Fruit fly (Drosophila melanogaster) whole organism, pupa: Measurements from ENCODE around the gene Bub3.

Experiments
- CG10348 ChIP-seq: fragments of 200-800 bp; sonication (Bioruptor generic); IDR thresholded peaks from 2 replicates; pipeline ENCODE4 v1.3.6; 2022; ENCODE audit warnings: missing biosample characterization, missing genetic modification characterization
- CG13204 ChIP-seq: fragments of 200-800 bp; sonication (Bioruptor generic); optimal IDR thresholded peaks from 2 replicates; lab custom pipeline; 2018; ENCODE audit warnings: missing biosample characterization, mild to moderate bottlenecking, missing genetic modification characterization, moderate library complexity
- CG32121 ChIP-seq: fragments of 200-800 bp; sonication (Bioruptor generic); IDR thresholded peaks from 2 replicates; pipeline ENCODE4 v1.3.6; 2022; ENCODE audit warnings: missing biosample characterization, missing genetic modification characterization
- CG4496 ChIP-seq: fragments of 200-800 bp; sonication (Bioruptor generic); IDR thresholded peaks from 3 replicates; pipeline ENCODE4 v1.3.6; 2022; ENCODE audit warnings: missing biosample characterization, missing genetic modification characterization
- CG8301 ChIP-seq: fragments of 200-800 bp; sonication (Bioruptor generic); optimal IDR thresholded peaks from 2 replicates; lab custom pipeline; 2018; ENCODE audit warnings: missing biosample characterization, mild to moderate bottlenecking, missing genetic modification characterization
- EcR ChIP-seq: fragments of 200-800 bp; sonication (Bioruptor generic); optimal IDR thresholded peaks from 3 replicates; lab custom pipeline; 2019; ENCODE audit warnings: missing biosample characterization, missing genetic modification characterization, mild to moderate bottlenecking, moderate library complexity, missing genetic modification reagents
- Snoo ChIP-seq: fragments of 200-800 bp; sonication (Bioruptor generic); optimal IDR thresholded peaks from 3 replicates; lab custom pipeline; 2017; ENCODE audit warnings: missing biosample characterization, mild to moderate bottlenecking, missing genetic modification characterization, inconsistent platforms
- fd96Ca ChIP-seq: fragments of 200-800 bp; sonication (Bioruptor generic); IDR thresholded peaks from 3 replicates; pipeline ENCODE4 v1.3.6; 2022; ENCODE audit warnings: missing biosample characterization, missing genetic modification characterization
- gl ChIP-seq: fragments of 200-800 bp; sonication (Bioruptor generic); optimal IDR thresholded peaks from 2 replicates; lab custom pipeline; 2018; ENCODE audit warnings: missing biosample characterization, mild to moderate bottlenecking, missing genetic modification characterization
- rn ChIP-seq: fragments of 200-800 bp; sonication (Bioruptor generic); IDR thresholded peaks from 2 replicates; pipeline ENCODE4 v1.3.6; 2022; ENCODE audit warnings: missing biosample characterization, missing genetic modification characterization

dm6 chr3R:29668777-29669176 is 6.4 kb downstream of the Bub3 start, which contains the start of the genes ppk20 and ppk30:
- TF ChIP-seq CG4496 (GFP tag; lab: Robert Waterston, UW) = no peak
- TF ChIP-seq Snoo (tag; lab: Kevin White, UChicago) = no peak
- no peak for TF ChIP-seq CG8301
- TF ChIP-seq fd96Ca = no peak
- no peak for TF ChIP-seq gl
- TF ChIP-seq EcR (GFP tag; lab: Kevin White, UChicago) = no peak
- TF ChIP-seq CG32121 (GFP tag; lab: Robert Waterston, UW) = no peak
- no peak for TF ChIP-seq CG13204 (GFP tag; lab: Kevin White, UChicago)
- TF ChIP-seq CG10348 (GFP tag; lab: Robert Waterston, UW) = no peak
- TF ChIP-seq rn (GFP tag; lab: Robert Waterston, UW) = no peak
